Fruit fly (Drosophila melanogaster) whole organism, pupa: ENCODE measurements around the gene robl37BC.

ENCODE experiments used
- CG10348 ChIP-seq: fragments of 200-800 bp; sonication (Bioruptor generic); IDR thresholded peaks from 2 replicates; pipeline ENCODE4 v1.3.6; 2022; ENCODE audit warnings: missing biosample characterization, missing genetic modification characterization
- CG12605 ChIP-seq: fragments of 200-800 bp; sonication (Bioruptor generic); IDR thresholded peaks from 2 replicates; pipeline ENCODE4 v1.3.6; 2022; ENCODE audit warnings: missing biosample characterization, missing genetic modification characterization
- CG13204 ChIP-seq: fragments of 200-800 bp; sonication (Bioruptor generic); optimal IDR thresholded peaks from 2 replicates; lab custom pipeline; 2018; ENCODE audit warnings: missing biosample characterization, mild to moderate bottlenecking, missing genetic modification characterization, moderate library complexity
- CG14655 ChIP-seq: fragments of 200-800 bp; sonication (Bioruptor generic); optimal IDR thresholded peaks from 3 replicates; lab custom pipeline; 2017; ENCODE audit warnings: mild to moderate bottlenecking, missing biosample characterization, missing genetic modification reagents, missing genetic modification characterization
- CG15710 ChIP-seq: fragments of 200-800 bp; sonication (Bioruptor generic); optimal IDR thresholded peaks from 2 replicates; lab custom pipeline; 2018; ENCODE audit warnings: missing biosample characterization, mild to moderate bottlenecking, missing genetic modification characterization, moderate library complexity
- CG17806 ChIP-seq: fragments of 200-800 bp; sonication (Bioruptor generic); optimal IDR thresholded peaks from 2 replicates; lab custom pipeline; 2018; ENCODE audit warnings: missing biosample characterization, mild to moderate bottlenecking, missing genetic modification characterization, moderate library complexity
- CG32121 ChIP-seq: fragments of 200-800 bp; sonication (Bioruptor generic); IDR thresholded peaks from 2 replicates; pipeline ENCODE4 v1.3.6; 2022; ENCODE audit warnings: missing biosample characterization, missing genetic modification characterization
- CG34367 ChIP-seq: fragments of 200-800 bp; sonication (Bioruptor generic); optimal IDR thresholded peaks from 2 replicates; lab custom pipeline; 2018; ENCODE audit warnings: missing biosample characterization, mild to moderate bottlenecking, missing genetic modification characterization
- CG4496 ChIP-seq: fragments of 200-800 bp; sonication (Bioruptor generic); IDR thresholded peaks from 3 replicates; pipeline ENCODE4 v1.3.6; 2022; ENCODE audit warnings: missing biosample characterization, missing genetic modification characterization
- CG8159 ChIP-seq: fragments of 200-800 bp; sonication (Bioruptor generic); optimal IDR thresholded peaks from 3 replicates; lab custom pipeline; 2018; ENCODE audit warnings: missing biosample characterization, mild to moderate bottlenecking, missing genetic modification characterization, moderate library complexity
- CG8301 ChIP-seq: fragments of 200-800 bp; sonication (Bioruptor generic); optimal IDR thresholded peaks from 2 replicates; lab custom pipeline; 2018; ENCODE audit warnings: missing biosample characterization, mild to moderate bottlenecking, missing genetic modification characterization
- CG9948 ChIP-seq: fragments of 200-800 bp; sonication (Bioruptor generic); optimal IDR thresholded peaks from 2 replicates; lab custom pipeline; 2018; ENCODE audit warnings: missing biosample characterization, mild to moderate bottlenecking, missing genetic modification characterization, moderate library complexity
- D1 ChIP-seq: fragments of 200-800 bp; sonication (Bioruptor generic); optimal IDR thresholded peaks from 2 replicates; lab custom pipeline; 2018; ENCODE audit warnings: missing biosample characterization, mild to moderate bottlenecking, missing genetic modification characterization, moderate library complexity
- EcR ChIP-seq: fragments of 200-800 bp; sonication (Bioruptor generic); optimal IDR thresholded peaks from 3 replicates; lab custom pipeline; 2019; ENCODE audit warnings: missing biosample characterization, missing genetic modification characterization, mild to moderate bottlenecking, moderate library complexity, missing genetic modification reagents
- Ets98B ChIP-seq: fragments of 200-800 bp; sonication (Bioruptor generic); IDR thresholded peaks from 2 replicates; pipeline ENCODE4 v1.3.6; 2022; ENCODE audit warnings: missing biosample characterization, missing genetic modification characterization
- Pif1A ChIP-seq: fragments of 200-800 bp; sonication (Bioruptor generic); optimal IDR thresholded peaks from 3 replicates; lab custom pipeline; 2016; ENCODE audit warnings: missing biosample characterization, missing genetic modification characterization
- Pif1B ChIP-seq: fragments of 200-800 bp; sonication (Bioruptor generic); optimal IDR thresholded peaks from 3 replicates; lab custom pipeline; 2016; ENCODE audit warnings: missing biosample characterization, missing genetic modification characterization
- Snoo ChIP-seq: fragments of 200-800 bp; sonication (Bioruptor generic); optimal IDR thresholded peaks from 3 replicates; lab custom pipeline; 2017; ENCODE audit warnings: missing biosample characterization, mild to moderate bottlenecking, missing genetic modification characterization, inconsistent platforms
- fd96Ca ChIP-seq: fragments of 200-800 bp; sonication (Bioruptor generic); IDR thresholded peaks from 3 replicates; pipeline ENCODE4 v1.3.6; 2022; ENCODE audit warnings: missing biosample characterization, missing genetic modification characterization
- gl ChIP-seq: fragments of 200-800 bp; sonication (Bioruptor generic); optimal IDR thresholded peaks from 2 replicates; lab custom pipeline; 2018; ENCODE audit warnings: missing biosample characterization, mild to moderate bottlenecking, missing genetic modification characterization
- rn ChIP-seq: fragments of 200-800 bp; sonication (Bioruptor generic); IDR thresholded peaks from 2 replicates; pipeline ENCODE4 v1.3.6; 2022; ENCODE audit warnings: missing biosample characterization, missing genetic modification characterization

Gene robl37BC

dm6 chr2L:19034213-19034929 lies 23.7 kb downstream of the robl37BC start, which contains the start of the genes mib2 and CG31800:
Gene mib2 (plus strand): TSS chr2L:19034444.
Gene CG31800 (minus strand): TSS chr2L:19034576.
- no peak for TF ChIP-seq Pif1B (GFP tag; lab: Kevin White, UChicago)
- no peak for TF ChIP-seq CG17806
- TF ChIP-seq CG8159 (tag; lab: Kevin White, UChicago), result no peak
- no peak for TF ChIP-seq gl (tag; lab: Kevin White, UChicago)
- TF ChIP-seq Pif1A, result no peak
- TF ChIP-seq CG34367 (tag; lab: Kevin White, UChicago), result no peak
- TF ChIP-seq Snoo, result no peak
- no peak for TF ChIP-seq CG9948 (tag; lab: Kevin White, UChicago)
- no peak for TF ChIP-seq CG12605
- no peak for TF ChIP-seq CG32121 (GFP tag; lab: Robert Waterston, UW)
- no peak for TF ChIP-seq CG8301 (tag; lab: Kevin White, UChicago)
- no peak for TF ChIP-seq CG15710 (tag; lab: Kevin White, UChicago)
- no peak for TF ChIP-seq EcR
- TF ChIP-seq CG14655 (GFP tag; lab: Kevin White, UChicago), result no peak
- no peak for TF ChIP-seq fd96Ca (GFP tag; lab: Robert Waterston, UW)

DNA sequence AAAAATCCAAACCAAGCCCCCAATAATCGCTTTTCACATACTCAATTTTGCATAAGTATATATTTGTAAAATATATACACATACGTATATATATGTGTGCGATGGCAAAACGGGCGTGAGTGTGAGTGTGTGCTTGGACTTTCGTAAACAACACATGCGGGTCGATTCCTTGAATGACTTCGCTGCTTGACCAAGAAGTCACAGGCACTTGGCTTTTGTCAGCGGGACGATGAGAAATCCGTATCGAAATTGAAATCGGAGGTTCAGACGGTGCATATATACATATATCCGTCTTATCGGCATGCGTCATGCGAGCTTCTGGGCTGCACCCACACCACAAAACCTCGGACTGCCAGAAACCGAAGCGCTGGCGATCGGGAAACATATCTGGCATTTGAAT lies 24.3 kb downstream of the robl37BC start:
- TF ChIP-seq Pif1B (GFP tag; lab: Kevin White, UChicago), result peak; percentile 15
- TF ChIP-seq CG12605, result no peak
- TF ChIP-seq CG14655 (GFP tag; lab: Kevin White, UChicago), result no peak
- TF ChIP-seq CG4496 (GFP tag; lab: Robert Waterston, UW), result no peak
- no peak for TF ChIP-seq CG9948 (tag; lab: Kevin White, UChicago)
- no peak for TF ChIP-seq CG32121 (GFP tag; lab: Robert Waterston, UW)

dm6 chr2L:19036105-19036714 lies 25.5 kb downstream of the robl37BC start:
- TF ChIP-seq CG32121 (GFP tag; lab: Robert Waterston, UW) (peak; percentile 47; the same call in 1 of the 2 replicates), fd96Ca (GFP tag; lab: Robert Waterston, UW) (no peak), CG13204 (GFP tag; lab: Kevin White, UChicago) (peak; percentile 86), CG8301 (tag; lab: Kevin White, UChicago) (peak; percentile 27), Ets98B (peak; percentile 20; the same call in 1 of the 2 replicates), CG9948 (tag; lab: Kevin White, UChicago) (peak; percentile 18), CG4496 (GFP tag; lab: Robert Waterston, UW) (peak; percentile 47; the same call in 2 of the 3 replicates), D1 (tag; lab: Kevin White, UChicago) (no peak)

dm6 chr2L:19037011-19037410 lies 26.3 kb downstream of the robl37BC start:
- TF ChIP-seq CG32121 (GFP tag; lab: Robert Waterston, UW) (peak; percentile 27; the same call in 1 of the 2 replicates), Pif1A (no peak)

DNA sequence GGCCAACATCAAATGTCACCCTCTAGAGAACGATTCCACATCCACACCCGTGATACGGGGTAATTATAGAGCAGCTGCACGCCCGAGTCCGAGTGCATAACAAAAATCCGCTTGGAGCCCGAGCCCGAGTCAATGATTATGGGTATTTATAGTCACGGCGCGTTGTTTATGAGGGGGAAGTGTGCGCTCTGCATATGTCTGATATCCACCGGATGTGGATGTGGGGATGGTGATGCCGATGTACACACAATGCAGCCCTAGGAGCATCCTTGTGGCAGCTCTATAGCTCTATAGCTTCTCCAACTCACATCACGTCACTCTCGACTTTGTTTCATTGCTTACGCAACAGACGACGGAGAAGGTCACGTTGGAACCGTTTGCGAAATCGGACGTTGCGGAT lies 26.8 kb downstream of the robl37BC start:
- no peak for TF ChIP-seq D1 (tag; lab: Kevin White, UChicago)
- TF ChIP-seq CG4496 (GFP tag; lab: Robert Waterston, UW), result peak; percentile 26; the same call in 1 of the 3 replicates
- TF ChIP-seq, all 21 proteins: peak for 1

DNA sequence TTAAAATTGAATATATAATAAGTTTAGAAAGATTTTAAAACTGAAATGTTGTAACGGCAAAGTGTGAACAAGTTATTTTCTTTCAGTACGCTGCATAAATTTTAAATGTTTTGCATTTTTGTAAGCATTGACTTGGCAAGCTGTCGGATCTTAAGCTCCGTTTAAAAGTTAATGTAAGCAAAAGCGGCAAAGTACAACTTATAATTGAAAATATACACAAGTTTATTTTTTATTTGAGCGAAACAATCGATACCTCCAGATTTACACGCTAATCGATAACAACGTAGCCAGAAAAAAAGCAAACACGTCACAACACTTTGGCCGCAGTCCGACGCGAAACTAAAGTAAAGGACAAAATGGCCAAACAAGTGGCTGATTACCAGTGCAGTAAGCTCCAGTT lies 30.9 kb downstream of the robl37BC start, which contains the start of gene Catsup:
TSS of gene Catsup (plus strand) at position 273 of the 400 bp plus-strand sequence.
- TF ChIP-seq CG4496 (GFP tag; lab: Robert Waterston, UW) (no peak), CG10348 (GFP tag; lab: Robert Waterston, UW) (no peak), fd96Ca (GFP tag; lab: Robert Waterston, UW) (no peak), D1 (tag; lab: Kevin White, UChicago) (no peak), CG14655 (GFP tag; lab: Kevin White, UChicago) (no peak), CG9948 (tag; lab: Kevin White, UChicago) (no peak), Ets98B (no peak), EcR (no peak), CG12605 (no peak), CG17806 (no peak), CG32121 (GFP tag; lab: Robert Waterston, UW) (no peak), CG13204 (GFP tag; lab: Kevin White, UChicago) (no peak), CG8301 (tag; lab: Kevin White, UChicago) (no peak), CG34367 (tag; lab: Kevin White, UChicago) (no peak), gl (tag; lab: Kevin White, UChicago) (no peak), Pif1A (no peak)

- peak; percentile 78 for TF ChIP-seq CG32121 (GFP tag; lab: Robert Waterston, UW)
- no peak for TF ChIP-seq CG12605
- peak; percentile 53; the same call in 1 of the 3 replicates for TF ChIP-seq fd96Ca (GFP tag; lab: Robert Waterston, UW)
- peak; percentile 66; the same call in 1 of the 2 replicates for TF ChIP-seq Ets98B
- peak; percentile 43 for TF ChIP-seq CG9948 (tag; lab: Kevin White, UChicago)
- TF ChIP-seq CG34367 (tag; lab: Kevin White, UChicago), result peak; percentile 53
- TF ChIP-seq CG13204 (GFP tag; lab: Kevin White, UChicago), result no peak
- TF ChIP-seq Pif1A, result no peak
- peak; percentile 83; the same call in 2 of the 3 replicates for TF ChIP-seq CG4496 (GFP tag; lab: Robert Waterston, UW)
- no peak for TF ChIP-seq EcR
- TF ChIP-seq CG8301 (tag; lab: Kevin White, UChicago), result no peak
- TF ChIP-seq rn (GFP tag; lab: Robert Waterston, UW), result peak; percentile 63; the same call in 1 of the 2 replicates
- no peak for TF ChIP-seq CG14655 (GFP tag; lab: Kevin White, UChicago)
- TF ChIP-seq Pif1B (GFP tag; lab: Kevin White, UChicago), result no peak
- TF ChIP-seq Snoo, result peak; percentile 67
- TF ChIP-seq CG10348 (GFP tag; lab: Robert Waterston, UW), result no peak
- peak; percentile 26 for TF ChIP-seq gl (tag; lab: Kevin White, UChicago)
- TF ChIP-seq CG17806, result peak; percentile 49
- no peak for TF ChIP-seq D1 (tag; lab: Kevin White, UChicago)
- peak; percentile 71 for TF ChIP-seq CG8159 (tag; lab: Kevin White, UChicago)
- TF ChIP-seq CG15710 (tag; lab: Kevin White, UChicago), result peak; percentile 77
Measured at dm6 chr2L:19045111-19045560, 34.5 kb downstream of the robl37BC start, which contains the start of the genes Ttc19 and Acn. Gene Ttc19 (minus strand): TSS chr2L:19045148. Gene Acn (plus strand): TSS chr2L:19045355.
